Fruit fly (Drosophila melanogaster) ovary, adult (tissue): ENCODE data around the gene CG43897.

ENCODE experiments used
- CG17801 ChIP-seq: fragments of 200-800 bp; optimal IDR thresholded peaks from 2 replicates; lab custom pipeline; 2019; ENCODE audit warnings: missing biosample characterization, mild to moderate bottlenecking, missing genetic modification characterization, moderate library complexity; ENCODE audit not compliant: partially characterized antibody

Gene CG43897

DNA sequence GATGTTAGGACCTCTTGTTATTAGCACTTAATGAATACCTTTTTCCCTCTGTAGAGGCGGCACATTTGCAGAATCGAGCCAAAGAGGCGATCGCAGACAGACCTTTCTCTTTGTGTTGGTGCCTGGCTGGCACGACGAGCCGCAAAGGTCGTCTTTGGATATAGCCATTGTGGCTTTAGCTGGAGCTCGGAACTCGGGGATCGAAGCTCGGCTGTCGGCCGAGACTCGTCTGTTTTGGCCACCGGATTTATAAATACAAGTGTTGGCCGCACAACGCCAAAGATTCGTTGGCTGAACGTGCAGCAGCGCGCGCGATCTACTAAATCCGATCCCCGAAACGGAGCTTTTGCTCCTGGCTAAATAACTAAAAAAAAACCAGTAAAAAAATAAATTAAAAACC, 65.0 kb downstream of the CG43897 start, which contains the start of gene CG34382:
Gene CG34382 (plus strand): TSS at position 301 of the 400 bp plus-strand sequence.
- TF ChIP-seq CG17801 (GFP tag; lab: Kevin White, UChicago): no peak
